Comparison of ENCODE assay signal across 1 fruit fly cellular context in the genomic region with DNA sequence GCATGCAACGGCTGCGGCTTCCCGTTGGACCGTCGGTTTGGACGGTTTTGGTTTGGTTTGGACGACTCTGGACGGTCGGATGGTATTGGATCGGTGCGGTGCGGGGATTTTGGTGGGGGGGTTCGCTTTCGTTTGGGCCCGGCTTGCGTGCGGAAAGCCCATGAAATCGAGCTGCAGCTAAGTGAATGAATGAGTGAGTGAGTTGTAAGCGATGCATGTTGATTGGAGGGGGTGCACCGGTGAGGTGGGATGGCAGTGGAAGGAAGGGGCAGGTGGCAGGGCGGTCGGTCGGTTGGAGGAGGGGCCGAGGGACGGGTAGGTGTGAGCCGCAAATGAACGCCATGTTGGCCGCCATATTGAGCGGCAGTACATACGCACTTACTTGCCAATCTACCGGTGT.
A peak's percentile ranks its signal among the peaks of the same experiment; 100 is the strongest.
TF ChIP-seq lines count a peak whose summit lies in the region.

No protein-coding gene starts in this region.

TF ChIP-seq in whole organism, embryonic, 481 proteins besides CTCF, POLR2A, EP300 and RAD21 (continued from another document):
- 0 out of 3 replicates have a peak, but pooled peaks have one; percentile 28 for TF ChIP-seq z (GFP tag; IDR thresholded peaks at IDR 0.05; lab: Robert Waterston, UW)
- no peak for TF ChIP-seq Fer1 (GFP tag; optimal IDR thresholded peaks at IDR 0.05; lab: Kevin White, UChicago)
- TF ChIP-seq Rx (GFP tag; IDR thresholded peaks at IDR 0.05; lab: Robert Waterston, UW) = no peak
- TF ChIP-seq CG12299 (tag; optimal IDR thresholded peaks at IDR 0.05; lab: Kevin White, UChicago) = no peak
- TF ChIP-seq CG3838 (GFP tag; optimal IDR thresholded peaks at IDR 0.05; lab: Kevin White, UChicago) = no peak
- TF ChIP-seq CG3281 (GFP tag; optimal IDR thresholded peaks at IDR 0.05; lab: Kevin White, UChicago) = no peak
- TF ChIP-seq Dref (GFP tag; IDR thresholded peaks at IDR 0.05; lab: Robert Waterston, UW) = 0 out of 2 replicates have a peak, but pooled peaks have one; percentile 3
- no peak for TF ChIP-seq Hmr (GFP tag; optimal IDR thresholded peaks at IDR 0.05; lab: Kevin White, UChicago)
- TF ChIP-seq CG5180 (GFP tag; optimal IDR thresholded peaks at IDR 0.05; lab: Kevin White, UChicago) = peak; percentile 87
- no peak for TF ChIP-seq CG4820 (GFP tag; optimal IDR thresholded peaks at IDR 0.05; lab: Kevin White, UChicago)
- no peak for TF ChIP-seq NC2α (GFP tag; optimal IDR thresholded peaks at IDR 0.05; lab: Kevin White, UChicago)
- TF ChIP-seq CG10543 (GFP tag; optimal IDR thresholded peaks at IDR 0.05; lab: Kevin White, UChicago) = no peak
- no peak for TF ChIP-seq Antp (GFP tag; optimal IDR thresholded peaks at IDR 0.05; lab: Kevin White, UChicago)
- TF ChIP-seq CG14965 (GFP tag; optimal IDR thresholded peaks at IDR 0.05; lab: Kevin White, UChicago; ENCODE audit: borderline replicate concordance) = no peak
